Worm (Caenorhabditis elegans): ENCODE results near the gene K06B4.15.

The K06B4.15 gene

DNA sequence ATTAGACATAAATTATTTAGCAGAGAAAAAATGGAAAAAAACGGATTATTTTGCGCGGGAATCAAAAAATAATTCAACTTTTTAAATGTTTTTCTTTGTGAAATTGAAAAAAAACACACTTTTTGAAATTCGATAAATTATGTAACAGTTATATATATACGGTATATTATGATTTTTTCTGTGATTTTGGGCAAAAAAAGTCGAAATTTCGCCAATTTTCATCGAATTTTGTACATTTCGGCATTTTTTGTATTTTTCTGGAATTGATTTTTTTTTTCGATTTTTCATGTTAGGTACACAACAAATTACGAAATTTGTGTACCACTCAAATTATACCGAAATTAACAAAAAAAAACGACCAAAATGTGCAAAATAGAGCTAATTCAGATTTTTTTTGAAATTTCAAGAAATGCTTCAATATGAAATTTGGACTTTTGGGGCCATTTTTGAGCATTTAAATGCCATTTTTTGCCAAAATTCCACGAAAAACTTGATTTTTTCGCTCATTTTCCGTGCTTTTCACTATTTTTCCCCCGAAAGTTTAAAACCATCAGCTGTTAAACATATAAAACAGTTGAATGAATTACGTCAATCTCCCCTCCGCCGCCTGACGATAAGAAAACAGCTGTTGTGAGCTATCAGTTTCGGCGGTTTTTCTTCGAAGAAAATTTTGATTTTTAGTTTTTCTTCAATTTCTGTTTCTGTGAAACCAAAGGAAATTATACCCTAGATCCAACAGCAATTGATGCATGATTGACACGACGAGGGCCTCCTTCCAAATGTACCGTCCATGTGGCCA lies 11.8 kb upstream of the K06B4.15 start:
- TF ChIP-seq ZK546.5 (tag; optimal IDR thresholded peaks at IDR 0.05) (no peak), F13H6.1 (tag; optimal IDR thresholded peaks at IDR 0.05) (peak; percentile 11)

DNA sequence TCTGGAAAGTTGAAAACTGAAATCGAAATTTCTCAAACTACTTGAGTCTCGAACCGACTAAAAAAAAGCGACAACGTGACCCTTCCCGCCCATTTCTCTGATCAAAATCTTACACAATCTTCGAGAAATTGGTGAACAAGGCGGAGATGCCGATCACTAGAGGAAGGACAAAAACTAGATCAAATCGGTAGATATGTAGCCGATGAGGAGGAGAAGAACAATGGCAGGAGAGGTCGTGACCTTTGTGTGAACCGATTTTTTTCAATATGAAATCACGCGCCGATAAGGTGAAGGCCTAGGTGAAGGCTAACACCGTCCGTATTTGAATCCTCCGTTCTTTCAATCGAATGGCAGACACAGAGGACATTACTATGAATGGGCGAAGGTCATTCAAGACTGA lies 9.2 kb upstream of the K06B4.15 start:
- TF ChIP-seq sem-4 (tag; optimal IDR thresholded peaks at IDR 0.05) = peak; percentile 43
- TF ChIP-seq peb-1 (tag; optimal IDR thresholded peaks at IDR 0.05) = peak; percentile 8
- TF ChIP-seq sma-9 (GFP tag; optimal IDR thresholded peaks at IDR 0.05) = peak; percentile 73
- no peak for TF ChIP-seq sma-9 (tag; optimal IDR thresholded peaks at IDR 0.05)
- no peak for TF ChIP-seq ZK546.5 (tag; optimal IDR thresholded peaks at IDR 0.05)
- no peak for TF ChIP-seq Y55F3AM.14 (GFP tag; optimal IDR thresholded peaks at IDR 0.05)
- no peak for TF ChIP-seq C34F6.9 (tag; optimal IDR thresholded peaks at IDR 0.05)
- no peak for TF ChIP-seq R02D3.7 (tag; optimal IDR thresholded peaks at IDR 0.05)
- no peak for TF ChIP-seq ceh-82 (tag; optimal IDR thresholded peaks at IDR 0.05)
- TF ChIP-seq egl-27 (tag; optimal IDR thresholded peaks at IDR 0.05) = peak; percentile 19
- peak; percentile 32 for TF ChIP-seq sma-3 (GFP tag; optimal IDR thresholded peaks at IDR 0.05)
- peak; percentile 98 for TF ChIP-seq elt-1 (tag; optimal IDR thresholded peaks at IDR 0.05)
- TF ChIP-seq blmp-1 (tag; optimal IDR thresholded peaks at IDR 0.05; ENCODE audit: insufficient read depth) = peak; percentile 77
- TF ChIP-seq nhr-25 (tag; optimal IDR thresholded peaks at IDR 0.05) = peak; percentile 96
- peak; percentile 75 for TF ChIP-seq ceh-16 (tag; optimal IDR thresholded peaks at IDR 0.05)
- TF ChIP-seq nhr-6 (tag; optimal IDR thresholded peaks at IDR 0.05) = peak; percentile 17
- TF ChIP-seq nhr-23 (tag; optimal IDR thresholded peaks at IDR 0.05) = peak; percentile 92

DNA sequence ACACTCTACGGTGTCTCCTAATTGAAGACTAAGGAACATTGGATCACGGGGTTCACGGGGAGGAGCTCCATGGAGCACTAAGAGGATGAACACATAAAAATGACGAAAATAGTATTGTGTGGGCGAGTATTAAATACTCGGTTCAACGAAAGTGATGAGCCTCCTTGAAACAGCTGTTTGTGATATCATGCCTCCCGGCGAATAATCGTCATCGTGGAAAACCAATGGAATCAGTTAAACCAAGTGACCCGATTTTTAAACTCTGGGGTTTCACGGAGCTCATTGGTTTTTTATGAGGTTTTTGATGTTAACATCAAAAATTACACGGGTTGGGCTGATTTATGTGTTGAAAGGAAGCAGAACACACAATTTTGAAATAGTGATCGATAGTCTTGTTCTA lies 8.7 kb upstream of the K06B4.15 start:
- TF ChIP-seq ZK546.5 (tag; optimal IDR thresholded peaks at IDR 0.05) (no peak), dmd-4 (tag; optimal IDR thresholded peaks at IDR 0.05) (no peak), F13H6.1 (tag; optimal IDR thresholded peaks at IDR 0.05) (no peak), mbf-1 (tag; optimal IDR thresholded peaks at IDR 0.05) (no peak), nhr-21 (tag; optimal IDR thresholded peaks at IDR 0.05) (no peak), nhr-237 (tag; optimal IDR thresholded peaks at IDR 0.05) (no peak), nhr-11 (tag; optimal IDR thresholded peaks at IDR 0.05) (no peak), lsy-2 (tag; optimal IDR thresholded peaks at IDR 0.05) (no peak), lin-11 (tag; optimal IDR thresholded peaks at IDR 0.05) (no peak), mdl-1 (tag; optimal IDR thresholded peaks at IDR 0.05) (no peak), sem-4 (tag; optimal IDR thresholded peaks at IDR 0.05) (peak; percentile 9), gmeb-1 (tag; optimal IDR thresholded peaks at IDR 0.05) (no peak), R02D3.7 (tag; optimal IDR thresholded peaks at IDR 0.05) (no peak), ceh-82 (tag; optimal IDR thresholded peaks at IDR 0.05) (no peak), nhr-25 (tag; optimal IDR thresholded peaks at IDR 0.05) (no peak), elt-1 (tag; optimal IDR thresholded peaks at IDR 0.05) (no peak), skn-1 (tag; optimal IDR thresholded peaks at IDR 0.05) (no peak), aly-2 (tag; optimal IDR thresholded peaks at IDR 0.05) (no peak), nhr-129 (tag; optimal IDR thresholded peaks at IDR 0.05) (peak; percentile 0), sma-9 (GFP tag; optimal IDR thresholded peaks at IDR 0.05) (peak; percentile 7), sma-9 (tag; optimal IDR thresholded peaks at IDR 0.05) (no peak), sma-3 (GFP tag; optimal IDR thresholded peaks at IDR 0.05) (no peak), nhr-10 (tag; optimal IDR thresholded peaks at IDR 0.05) (no peak), ztf-1 (GFP tag; conservative IDR thresholded peaks at IDR 0.05) (no peak), ama-1 (optimal IDR thresholded peaks at IDR 0.05) (no peak)

- peak; percentile 16 for TF ChIP-seq nhr-6 (tag; optimal IDR thresholded peaks at IDR 0.05)
- peak in 1 of 2 experiments; percentile 33 for TF ChIP-seq lsy-2 (tag; optimal IDR thresholded peaks at IDR 0.05)
- TF ChIP-seq F13H6.1 (tag; optimal IDR thresholded peaks at IDR 0.05) = peak; percentile 50
- TF ChIP-seq R02D3.7 (tag; optimal IDR thresholded peaks at IDR 0.05) = no peak
- peak; percentile 45 for TF ChIP-seq ceh-16 (tag; optimal IDR thresholded peaks at IDR 0.05)
- TF ChIP-seq C34F6.9 (tag; optimal IDR thresholded peaks at IDR 0.05) = peak; percentile 25
- TF ChIP-seq nhr-25 (tag; optimal IDR thresholded peaks at IDR 0.05) = peak; percentile 79
- peak; percentile 47 for TF ChIP-seq crh-2 (tag; optimal IDR thresholded peaks at IDR 0.05)
- no peak for TF ChIP-seq unc-39 (tag; optimal IDR thresholded peaks at IDR 0.05)
- TF ChIP-seq elt-1 (tag; optimal IDR thresholded peaks at IDR 0.05) = peak; percentile 26
- no peak for TF ChIP-seq peb-1 (tag; optimal IDR thresholded peaks at IDR 0.05)
- TF ChIP-seq lin-13 (GFP tag; optimal IDR thresholded peaks at IDR 0.05) = no peak
- peak; percentile 54 for TF ChIP-seq sem-4 (tag; optimal IDR thresholded peaks at IDR 0.05)
- TF ChIP-seq egl-27 (tag; optimal IDR thresholded peaks at IDR 0.05) = peak; percentile 5
- no peak for TF ChIP-seq nhr-23 (tag; optimal IDR thresholded peaks at IDR 0.05)
- peak; percentile 80 for TF ChIP-seq blmp-1 (tag; optimal IDR thresholded peaks at IDR 0.05; ENCODE audit: insufficient read depth)
- peak; percentile 59 for TF ChIP-seq fos-1 (tag; optimal IDR thresholded peaks at IDR 0.05)
- TF ChIP-seq ama-1 (optimal IDR thresholded peaks at IDR 0.05) = peak; percentile 53
- TF ChIP-seq ceh-82 (tag; optimal IDR thresholded peaks at IDR 0.05) = no peak
- TF ChIP-seq nhr-129 (tag; optimal IDR thresholded peaks at IDR 0.05) = peak; percentile 93
- TF ChIP-seq skn-1 (tag; optimal IDR thresholded peaks at IDR 0.05) = no peak
- no peak for TF ChIP-seq nhr-11 (tag; optimal IDR thresholded peaks at IDR 0.05)
- TF ChIP-seq gmeb-1 (tag; optimal IDR thresholded peaks at IDR 0.05) = peak; percentile 15
- TF ChIP-seq sma-9 (GFP tag; optimal IDR thresholded peaks at IDR 0.05) = peak; percentile 53
- TF ChIP-seq sma-9 (tag; optimal IDR thresholded peaks at IDR 0.05) = no peak
- TF ChIP-seq nhr-237 (tag; optimal IDR thresholded peaks at IDR 0.05) = no peak
- no peak for TF ChIP-seq mdl-1 (tag; optimal IDR thresholded peaks at IDR 0.05)
- TF ChIP-seq snpc-4 (tag; optimal IDR thresholded peaks at IDR 0.05) = no peak
- TF ChIP-seq mab-5 (tag; optimal IDR thresholded peaks at IDR 0.05) = no peak
- no peak for TF ChIP-seq ztf-11 (tag; optimal IDR thresholded peaks at IDR 0.05)
These were observed 6.1 kb upstream of the K06B4.15 start for ce11 chrV:15664053-15664661.

All from whole organism, L2 larva.